Worm (Caenorhabditis elegans): ENCODE data around the gene C39E9.8.
A peak's percentile ranks its signal among the peaks of the same experiment; 100 is the strongest.

Gene C39E9.8

DNA sequence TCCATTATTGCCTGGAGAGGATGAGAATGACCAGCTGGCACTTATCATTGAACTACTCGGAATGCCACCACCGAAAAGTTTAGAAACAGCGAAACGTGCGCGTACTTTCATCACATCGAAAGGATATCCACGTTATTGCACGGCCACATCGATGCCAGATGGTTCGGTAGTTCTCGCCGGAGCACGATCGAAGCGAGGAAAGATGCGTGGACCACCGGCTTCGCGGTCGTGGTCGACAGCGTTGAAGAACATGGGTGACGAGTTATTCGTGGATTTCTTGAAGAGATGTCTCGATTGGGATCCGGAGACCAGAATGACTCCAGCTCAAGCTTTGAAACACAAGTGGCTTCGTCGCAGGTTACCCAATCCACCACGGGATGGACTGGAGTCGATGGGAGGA lies 45.7 kb upstream of the C39E9.8 start:
- TF ChIP-seq nhr-11 (tag; optimal IDR thresholded peaks at IDR 0.05) (no peak), nhr-25 (tag; optimal IDR thresholded peaks at IDR 0.05) (no peak), lin-15B (tag; optimal IDR thresholded peaks at IDR 0.05) (no peak), lsy-12 (tag; optimal IDR thresholded peaks at IDR 0.05) (no peak)

DNA sequence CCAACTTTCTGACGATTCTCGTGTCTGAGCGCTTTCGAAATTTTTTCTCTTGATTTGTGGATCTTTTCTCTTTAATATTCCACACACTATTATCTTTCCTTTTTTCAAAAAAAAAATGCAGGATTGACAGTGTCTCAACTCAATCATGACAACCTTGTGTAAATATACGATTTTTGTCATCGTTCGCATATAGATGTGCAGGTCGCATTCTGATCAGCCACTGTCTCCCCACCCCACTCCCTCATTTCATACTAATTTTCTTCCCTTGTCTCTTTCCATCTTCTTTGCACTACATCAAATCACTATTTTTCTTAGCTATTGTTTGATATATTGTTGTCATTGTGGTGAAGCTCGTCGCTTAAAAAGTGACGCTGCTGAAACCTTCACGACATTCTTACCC lies 43.9 kb upstream of the C39E9.8 start:
- TF ChIP-seq ama-1 (optimal IDR thresholded peaks at IDR 0.05) (peak; percentile 25), R02D3.7 (tag; optimal IDR thresholded peaks at IDR 0.05) (no peak)

DNA sequence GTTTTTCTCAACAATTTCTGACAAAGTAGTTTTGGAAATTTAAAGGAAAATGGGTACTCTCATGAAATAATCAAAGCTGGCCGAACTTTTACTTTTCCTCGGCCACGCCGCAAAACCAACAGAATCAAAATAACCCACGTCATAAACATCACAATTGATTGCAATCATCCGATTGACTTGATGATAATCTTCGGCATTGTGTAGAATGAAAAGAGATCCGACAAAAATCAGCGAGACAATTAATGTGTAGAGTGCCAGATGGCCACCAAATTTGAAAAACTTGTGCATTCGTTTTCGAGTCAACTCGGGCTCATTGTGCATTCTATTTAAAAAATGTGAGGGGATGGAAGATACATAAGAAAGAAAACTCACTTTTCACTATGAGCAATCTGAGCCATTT lies 42.4 kb upstream of the C39E9.8 start:
- no peak for TF ChIP-seq eor-1 (tag; optimal IDR thresholded peaks at IDR 0.05)
- no peak for TF ChIP-seq nhr-77 (tag; optimal IDR thresholded peaks at IDR 0.05)
- no peak for TF ChIP-seq fkh-10 (GFP tag; optimal IDR thresholded peaks at IDR 0.05)
- TF ChIP-seq zag-1 (tag; optimal IDR thresholded peaks at IDR 0.05), result no peak
- no peak for TF ChIP-seq ztf-11 (tag; optimal IDR thresholded peaks at IDR 0.05)
- no peak for TF ChIP-seq fos-1 (tag; optimal IDR thresholded peaks at IDR 0.05)
- TF ChIP-seq fkh-2 (tag; optimal IDR thresholded peaks at IDR 0.05), result no peak
- TF ChIP-seq elt-3 (tag; optimal IDR thresholded peaks at IDR 0.05), result no peak

DNA sequence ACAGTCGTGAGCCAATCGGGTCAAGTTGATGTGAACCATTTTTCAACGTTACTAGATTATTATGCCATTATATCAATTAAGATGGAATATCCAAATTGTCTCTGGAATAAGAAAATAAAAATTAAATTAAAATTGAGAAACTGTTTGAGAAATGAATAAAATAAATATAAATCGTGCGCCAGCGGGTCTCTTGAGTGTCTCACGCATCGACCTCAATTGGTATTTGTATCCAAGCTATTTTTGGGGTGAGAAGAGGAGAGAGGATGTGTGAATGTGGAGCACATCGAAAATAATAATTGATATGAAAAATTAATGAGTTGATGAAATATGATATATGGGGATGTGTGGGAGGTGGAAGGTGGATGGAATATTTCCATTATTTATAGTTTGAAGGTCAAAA lies 40.4 kb upstream of the C39E9.8 start, which contains the start of gene F49E11.2:
F49E11.2 (minus strand) TSS at position 101 of the 400 bp plus-strand sequence.
- no peak for TF ChIP-seq nhr-43 (tag; optimal IDR thresholded peaks at IDR 0.05; ENCODE audit: poor library complexity, severe bottlenecking)
- TF ChIP-seq ceh-82 (tag; optimal IDR thresholded peaks at IDR 0.05), result no peak
- TF ChIP-seq nfya-1 (tag; optimal IDR thresholded peaks at IDR 0.05; ENCODE audit: insufficient read depth), result no peak
- no peak for TF ChIP-seq hmg-11 (tag; optimal IDR thresholded peaks at IDR 0.05)
- TF ChIP-seq mml-1 (tag; optimal IDR thresholded peaks at IDR 0.05), result no peak
- TF ChIP-seq fkh-10 (GFP tag; optimal IDR thresholded peaks at IDR 0.05), result no peak
- TF ChIP-seq egl-5 (tag; optimal IDR thresholded peaks at IDR 0.05), result no peak
- TF ChIP-seq nhr-28 (tag; optimal IDR thresholded peaks at IDR 0.05), result no peak
- no peak for TF ChIP-seq elt-2 (tag; optimal IDR thresholded peaks at IDR 0.05)
- no peak for TF ChIP-seq sea-2 (GFP tag; optimal IDR thresholded peaks at IDR 0.05)
- TF ChIP-seq unc-62 (GFP tag; optimal IDR thresholded peaks at IDR 0.05), result no peak
- TF ChIP-seq snpc-4 (tag; optimal IDR thresholded peaks at IDR 0.05), result no peak
- TF ChIP-seq jun-1 (tag; optimal IDR thresholded peaks at IDR 0.05), result no peak
- no peak for TF ChIP-seq fkh-2 (tag; optimal IDR thresholded peaks at IDR 0.05)
- no peak for TF ChIP-seq ceh-16 (tag; optimal IDR thresholded peaks at IDR 0.05)

DNA sequence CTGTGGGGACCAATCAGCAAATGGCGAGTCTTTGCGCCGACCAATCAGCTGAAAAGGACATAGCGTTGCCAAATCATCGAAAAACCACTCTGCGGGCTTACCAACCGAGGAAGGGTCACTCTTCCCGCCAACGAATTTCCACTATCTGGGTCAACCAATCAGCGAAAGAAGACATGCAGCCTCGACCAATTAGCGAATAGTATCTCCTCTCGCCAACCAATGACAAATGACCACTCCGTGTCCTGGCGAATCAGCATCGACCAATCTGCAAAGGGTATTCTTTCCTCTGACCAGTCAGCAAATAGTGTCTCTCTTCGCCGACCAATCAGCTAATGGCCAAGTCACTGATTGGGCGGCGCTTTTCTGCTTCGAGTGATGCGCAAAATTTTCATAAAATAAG lies 37.8 kb upstream of the C39E9.8 start:
- TF ChIP-seq nhr-67 (tag; optimal IDR thresholded peaks at IDR 0.05), result no peak
- TF ChIP-seq nfya-1 (tag; optimal IDR thresholded peaks at IDR 0.05; ENCODE audit: insufficient read depth), result peak; percentile 79

DNA sequence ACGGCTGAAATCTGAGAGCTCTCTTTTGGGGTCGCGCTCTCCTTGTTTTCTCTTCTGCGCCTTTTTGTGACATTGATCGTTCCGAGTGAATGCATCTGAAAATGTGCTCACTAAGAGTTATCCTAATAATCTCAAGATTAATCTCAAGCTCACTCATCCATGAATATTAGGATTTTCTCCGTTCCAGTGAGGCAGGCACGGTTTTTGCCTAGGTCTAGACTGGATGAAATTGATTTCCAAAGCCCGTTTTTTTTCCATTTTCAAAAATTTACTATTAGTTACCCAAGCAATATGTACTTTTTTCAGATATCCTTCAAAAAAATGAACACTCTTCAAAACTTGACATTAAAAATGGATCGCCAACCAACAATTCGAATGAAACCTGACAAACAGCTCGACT lies 37.2 kb upstream of the C39E9.8 start, which contains the start of gene amt-2:
amt-2 (plus strand) TSS at position 301 of the 400 bp plus-strand sequence.
- TF ChIP-seq ceh-16 (tag; optimal IDR thresholded peaks at IDR 0.05), result no peak
- TF ChIP-seq hmg-11 (tag; optimal IDR thresholded peaks at IDR 0.05), result no peak
- no peak for TF ChIP-seq jun-1 (tag; optimal IDR thresholded peaks at IDR 0.05)
- no peak for TF ChIP-seq daf-12 (tag; optimal IDR thresholded peaks at IDR 0.05)
- no peak for TF ChIP-seq ama-1 (optimal IDR thresholded peaks at IDR 0.05)
- TF ChIP-seq ztf-11 (tag; optimal IDR thresholded peaks at IDR 0.05), result no peak
- no peak for TF ChIP-seq aly-2 (tag; optimal IDR thresholded peaks at IDR 0.05)
- no peak for TF ChIP-seq eor-1 (tag; optimal IDR thresholded peaks at IDR 0.05)
- no peak for TF ChIP-seq elt-3 (tag; optimal IDR thresholded peaks at IDR 0.05)
- no peak for TF ChIP-seq unc-62 (GFP tag; optimal IDR thresholded peaks at IDR 0.05)
- TF ChIP-seq lin-15B (tag; optimal IDR thresholded peaks at IDR 0.05), result no peak
- TF ChIP-seq nhr-25 (tag; optimal IDR thresholded peaks at IDR 0.05), result no peak
- TF ChIP-seq elt-2 (tag; optimal IDR thresholded peaks at IDR 0.05), result no peak
- no peak for TF ChIP-seq nhr-43 (tag; optimal IDR thresholded peaks at IDR 0.05; ENCODE audit: poor library complexity, severe bottlenecking)
- TF ChIP-seq ztf-4 (tag; optimal IDR thresholded peaks at IDR 0.05), result no peak
- no peak for TF ChIP-seq nhr-12 (tag; optimal IDR thresholded peaks at IDR 0.05)
- no peak for TF ChIP-seq tbx-2 (tag; optimal IDR thresholded peaks at IDR 0.05)
- no peak for TF ChIP-seq nhr-237 (tag; optimal IDR thresholded peaks at IDR 0.05)
